Worm (Caenorhabditis elegans) whole organism, L1 larva: Measurements from ENCODE around the gene hlh-4.

Source experiments
- Y116A8C.19 ChIP-seq: sonication (generic microtip); optimal IDR thresholded peaks from 2 replicates; lab custom pipeline; 2016; ENCODE audit warnings: missing compliant biosample characterization, missing genetic modification characterization, borderline replicate concordance
- aha-1 ChIP-seq: fragments of 150-350 bp; optimal IDR thresholded peaks from 2 replicates; lab custom pipeline; 2014; ENCODE audit warnings: missing biosample characterization, missing genetic modification characterization
- aly-2 ChIP-seq: fragments of 150-350 bp; optimal IDR thresholded peaks from 2 replicates; lab custom pipeline; 2014; ENCODE audit warnings: missing biosample characterization, missing genetic modification characterization
- blmp-1 ChIP-seq: fragments of 150-350 bp; optimal IDR thresholded peaks from 2 replicates; lab custom pipeline; 2014; ENCODE audit warnings: missing biosample characterization, missing genetic modification characterization
- ceh-8 ChIP-seq: fragments of 200-800 bp; sonication (Bioruptor generic); optimal IDR thresholded peaks from 2 replicates; lab custom pipeline; 2018; ENCODE audit warnings: mild to moderate bottlenecking, missing genetic modification characterization, moderate library complexity, missing compliant biosample characterization
- ceh-82 ChIP-seq, 3 experiments: fragments of 150-350 bp in 1 of 3; sonication (generic microtip) in 2 of 3; optimal IDR thresholded peaks; 2 replicates each; lab custom pipeline; 2014 to 2017; ENCODE audit warnings: missing biosample characterization in 3 of 3, missing genetic modification characterization in 3 of 3
- ces-1 ChIP-seq: fragments of 150-350 bp; optimal IDR thresholded peaks from 2 replicates; lab custom pipeline; 2014; ENCODE audit warnings: missing biosample characterization, missing genetic modification reagents, missing genetic modification characterization
- dsc-1 ChIP-seq: sonication (generic microtip); optimal IDR thresholded peaks from 2 replicates; lab custom pipeline; 2016; ENCODE audit warnings: mild to moderate bottlenecking, missing genetic modification characterization, missing compliant biosample characterization
- efl-1 ChIP-seq, 4 experiments: fragments of 150-350 bp; optimal IDR thresholded peaks in 3 of 4; peaks in 1 of 4; 1 replicate in 1 of 4; 2 replicates in 3 of 4; lab custom pipeline; 2014; ENCODE audit warnings: missing biosample characterization in 2 of 4, missing genetic modification characterization in 2 of 4, missing genetic modification reagents in 2 of 4
- egl-13 ChIP-seq: sonication (generic microtip); optimal IDR thresholded peaks from 2 replicates; lab custom pipeline; 2016; ENCODE audit warnings: missing genotype, missing genetic modification reagents, missing genetic modification characterization, missing compliant biosample characterization
- egl-27 ChIP-seq, 2 experiments: fragments of 150-350 bp in 1 of 2; sonication (generic microtip); optimal IDR thresholded peaks; 3 replicates each; lab custom pipeline; 2017 to 2018; ENCODE audit warnings: missing biosample characterization in 2 of 2, missing genetic modification characterization in 2 of 2, missing genetic modification reagents in 2 of 2
- elt-2 ChIP-seq: sonication (generic microtip); optimal IDR thresholded peaks from 2 replicates; lab custom pipeline; 2016; ENCODE audit warnings: missing genetic modification characterization, mild to moderate bottlenecking, inconsistent platforms, missing compliant biosample characterization, missing genetic modification reagents
- elt-3 ChIP-seq, 6 experiments: fragments of 150-350 bp in 1 of 6; sonication (generic microtip); optimal IDR thresholded peaks; 2 replicates each; lab custom pipeline; 2017 to 2018; ENCODE audit warnings: missing biosample characterization in 6 of 6, missing genetic modification characterization in 6 of 6, inconsistent platforms in 1 of 6
- fkh-10 ChIP-seq: sonication (generic microtip); optimal IDR thresholded peaks from 2 replicates; lab custom pipeline; 2017; ENCODE audit warnings: missing biosample characterization, missing genetic modification reagents, missing genetic modification characterization
- fkh-8 ChIP-seq: sonication (generic microtip); optimal IDR thresholded peaks from 2 replicates; lab custom pipeline; 2016; ENCODE audit warnings: mild to moderate bottlenecking, missing genetic modification characterization, missing compliant biosample characterization
- fos-1 ChIP-seq: fragments of 150-350 bp; optimal IDR thresholded peaks from 2 replicates; lab custom pipeline; 2014; ENCODE audit warnings: missing biosample characterization, missing genetic modification characterization
- lin-13 ChIP-seq: fragments of 150-350 bp; optimal IDR thresholded peaks from 2 replicates; lab custom pipeline; 2014; ENCODE audit warnings: missing biosample characterization, missing genetic modification reagents, missing genetic modification characterization
- lin-14 ChIP-seq: fragments of 200-800 bp; sonication (Bioruptor generic); optimal IDR thresholded peaks from 2 replicates; lab custom pipeline; 2018; ENCODE audit warnings: mild to moderate bottlenecking, missing genetic modification characterization, moderate library complexity, missing compliant biosample characterization
- lin-15B ChIP-seq: fragments of 150-350 bp; sonication (generic microtip); optimal IDR thresholded peaks from 3 replicates; lab custom pipeline; 2014; ENCODE audit warnings: missing biosample characterization, missing genetic modification characterization
- lin-35 ChIP-seq, 2 experiments: fragments of 150-350 bp; optimal IDR thresholded peaks; 2 replicates each; lab custom pipeline; 2014; ENCODE audit warnings: missing biosample characterization in 2 of 2, missing genetic modification characterization in 2 of 2, missing genetic modification reagents in 2 of 2
- lin-39 ChIP-seq: fragments of 150-350 bp; optimal IDR thresholded peaks from 2 replicates; lab custom pipeline; 2014; ENCODE audit warnings: missing biosample characterization, missing genetic modification reagents, missing genetic modification characterization
- lir-3 ChIP-seq: sonication (generic microtip); optimal IDR thresholded peaks from 2 replicates; lab custom pipeline; 2016; ENCODE audit warnings: mild to moderate bottlenecking, missing genetic modification characterization, moderate library complexity, missing compliant biosample characterization; ENCODE audit not compliant: poor library complexity
- mab-9 ChIP-seq: fragments of 200-800 bp; sonication (Bioruptor generic); IDR thresholded peaks from 2 replicates; pipeline ENCODE4 v1.3.6; 2022; ENCODE audit warnings: missing genetic modification reagents, missing genetic modification characterization, missing compliant biosample characterization
- mef-2 ChIP-seq: fragments of 150-350 bp; optimal IDR thresholded peaks from 2 replicates; lab custom pipeline; 2014; ENCODE audit warnings: missing biosample characterization, missing genetic modification characterization
- mep-1 ChIP-seq: fragments of 150-350 bp; optimal IDR thresholded peaks from 2 replicates; lab custom pipeline; 2014; ENCODE audit warnings: missing biosample characterization, missing genetic modification characterization
- nhr-19 ChIP-seq: fragments of 200-800 bp; sonication (Bioruptor generic); conservative IDR thresholded peaks from 2 replicates; pipeline ENCODE4 v1.3.6; 2022; ENCODE audit warnings: missing genetic modification characterization, missing compliant biosample characterization
- nhr-28 ChIP-seq: fragments of 150-350 bp; optimal IDR thresholded peaks from 2 replicates; lab custom pipeline; 2014; ENCODE audit warnings: missing biosample characterization, missing genetic modification characterization
- nhr-47 ChIP-seq: sonication (generic microtip); optimal IDR thresholded peaks from 2 replicates; lab custom pipeline; 2016; ENCODE audit warnings: mild to moderate bottlenecking, missing genetic modification characterization, moderate library complexity, missing compliant biosample characterization
- nhr-77 ChIP-seq: fragments of 150-350 bp; optimal IDR thresholded peaks from 2 replicates; lab custom pipeline; 2014; ENCODE audit warnings: missing biosample characterization, missing genetic modification characterization
- nhr-84 ChIP-seq: sonication (generic microtip); optimal IDR thresholded peaks from 2 replicates; lab custom pipeline; 2017; ENCODE audit warnings: missing biosample characterization, missing genetic modification characterization
- pqm-1 ChIP-seq: sonication (generic microtip); optimal IDR thresholded peaks from 3 replicates; lab custom pipeline; 2017; ENCODE audit warnings: missing biosample characterization, missing genetic modification characterization
- snu-23 ChIP-seq: sonication (generic microtip); optimal IDR thresholded peaks from 2 replicates; lab custom pipeline; 2016; ENCODE audit warnings: missing genetic modification characterization, missing compliant biosample characterization
- sox-4 ChIP-seq: sonication (generic microtip); optimal IDR thresholded peaks from 2 replicates; lab custom pipeline; 2016; ENCODE audit warnings: missing genetic modification characterization, missing compliant biosample characterization
- sptf-1 ChIP-seq: fragments of 150-350 bp; optimal IDR thresholded peaks from 2 replicates; lab custom pipeline; 2014; ENCODE audit warnings: missing biosample characterization, missing genetic modification characterization
- swsn-7 ChIP-seq: sonication (generic microtip); optimal IDR thresholded peaks from 2 replicates; lab custom pipeline; 2016; ENCODE audit warnings: missing genetic modification characterization, missing compliant biosample characterization
- tbx-2 ChIP-seq: sonication (generic microtip); optimal IDR thresholded peaks from 2 replicates; lab custom pipeline; 2016; ENCODE audit warnings: missing genetic modification characterization, missing compliant biosample characterization
- unc-30 ChIP-seq: sonication (generic microtip); optimal IDR thresholded peaks from 2 replicates; lab custom pipeline; 2017; ENCODE audit warnings: missing biosample characterization, missing genetic modification characterization
- unc-86 ChIP-seq: sonication (generic microtip); optimal IDR thresholded peaks from 2 replicates; lab custom pipeline; 2016; ENCODE audit warnings: missing genetic modification characterization, missing compliant biosample characterization
- unc-98 ChIP-seq: fragments of 200-800 bp; sonication (Bioruptor generic); IDR thresholded peaks from 2 replicates; pipeline ENCODE4 v1.3.6; 2022; ENCODE audit warnings: missing genetic modification characterization, missing compliant biosample characterization
- xbp-1 ChIP-seq: sonication (generic microtip); optimal IDR thresholded peaks from 2 replicates; lab custom pipeline; 2016; ENCODE audit warnings: missing genetic modification characterization, missing compliant biosample characterization
- ztf-11 ChIP-seq, 2 experiments: sonication (generic microtip); optimal IDR thresholded peaks; 2 replicates each; lab custom pipeline; 2016 to 2017; ENCODE audit warnings: missing genetic modification characterization in 2 of 2, missing biosample characterization in 1 of 2, missing compliant biosample characterization in 1 of 2

Gene hlh-4

ce11 chrIII:9702665-9703252 is 36.1 kb downstream of the hlh-4 start:
- TF ChIP-seq unc-98 (GFP tag; lab: Robert Waterston, UW) = no peak
- TF ChIP-seq lin-15B (tag; lab: Kevin White, UChicago) = no peak
- TF ChIP-seq xbp-1 (tag; lab: Kevin White, UChicago) = no peak
- TF ChIP-seq sox-4 (tag; lab: Kevin White, UChicago) = no peak
- TF ChIP-seq egl-13 (tag; lab: Kevin White, UChicago) = no peak
- TF ChIP-seq mef-2 = no peak
- TF ChIP-seq aly-2 (tag; lab: Kevin White, UChicago) = no peak
- TF ChIP-seq nhr-28 (tag; lab: Kevin White, UChicago) = no peak
- TF ChIP-seq ztf-11 (tag; optimal IDR thresholded peaks at IDR 0.05; lab: Kevin White, UChicago) = no peak
- no peak for TF ChIP-seq Y116A8C.19 (tag; lab: Kevin White, UChicago)
- peak; percentile 51 for TF ChIP-seq lin-14 (GFP tag; lab: Kevin White, UChicago)
- TF ChIP-seq nhr-47 (tag; lab: Kevin White, UChicago) = no peak
- TF ChIP-seq blmp-1 (tag; lab: Kevin White, UChicago) = peak; percentile 49
- TF ChIP-seq snu-23 (GFP tag; lab: Kevin White, UChicago) = no peak
- TF ChIP-seq dsc-1 = no peak
- TF ChIP-seq nhr-19 (GFP tag; lab: Robert Waterston, UW) = no peak
- TF ChIP-seq swsn-7 (tag; lab: Kevin White, UChicago) = no peak
- TF ChIP-seq lir-3 = no peak
- peak; percentile 40 for TF ChIP-seq mep-1 (tag; lab: Kevin White, UChicago)
- TF ChIP-seq aha-1 = no peak
- TF ChIP-seq ceh-82 (tag; optimal IDR thresholded peaks at IDR 0.05; lab: Kevin White, UChicago) = peak in 2 of 3 experiments; percentile 13 to 18
- TF ChIP-seq ceh-8 (GFP tag; lab: Kevin White, UChicago) = no peak
- no peak for TF ChIP-seq efl-1 (optimal IDR thresholded peaks at IDR 0.05; lab: Kevin White, UChicago)
- TF ChIP-seq efl-1 (GFP tag; optimal IDR thresholded peaks at IDR 0.05 in 1 of 2; lab: Kevin White, UChicago) = no peak
- no peak for TF ChIP-seq mab-9
- no peak for TF ChIP-seq egl-27 (tag; optimal IDR thresholded peaks at IDR 0.05; lab: Kevin White, UChicago)
- no peak for TF ChIP-seq nhr-77 (tag; lab: Kevin White, UChicago)
- TF ChIP-seq lin-39 (tag; lab: Kevin White, UChicago) = no peak
- TF ChIP-seq lin-13 (GFP tag; lab: Kevin White, UChicago) = no peak
- TF ChIP-seq fos-1 (tag; lab: Kevin White, UChicago) = no peak
- TF ChIP-seq fkh-8 (tag; lab: Kevin White, UChicago) = peak; percentile 49
- no peak for TF ChIP-seq tbx-2 (tag; lab: Kevin White, UChicago)
- TF ChIP-seq ces-1 (GFP tag; lab: Kevin White, UChicago) = no peak
- no peak for TF ChIP-seq nhr-84 (tag; lab: Kevin White, UChicago)
- TF ChIP-seq unc-86 (tag; lab: Kevin White, UChicago) = no peak

- TF ChIP-seq nhr-47 (tag; lab: Kevin White, UChicago) (peak; percentile 0), ceh-82 (tag; optimal IDR thresholded peaks at IDR 0.05; lab: Kevin White, UChicago) (peak in 1 of 3 experiments; percentile 23), fkh-10 (GFP tag; lab: Kevin White, UChicago) (no peak), lin-14 (GFP tag; lab: Kevin White, UChicago) (peak; percentile 62)
Measured at ce11 chrIII:9701798-9702197, 37.1 kb downstream of the hlh-4 start.

ce11 chrIII:9700114-9700690 is 38.7 kb downstream of the hlh-4 start:
- TF ChIP-seq blmp-1 (tag; lab: Kevin White, UChicago) (peak; percentile 19), lin-35 (GFP tag; optimal IDR thresholded peaks at IDR 0.05; lab: Kevin White, UChicago) (peak in 1 of 2 experiments; percentile 36), elt-2 (no peak), pqm-1 (no peak), lin-39 (tag; lab: Kevin White, UChicago) (no peak), efl-1 (optimal IDR thresholded peaks at IDR 0.05; lab: Kevin White, UChicago) (no peak), efl-1 (GFP tag; optimal IDR thresholded peaks at IDR 0.05 in 1 of 2; lab: Kevin White, UChicago) (peak in 1 of 2 experiments; percentile 14), lin-14 (GFP tag; lab: Kevin White, UChicago) (peak; percentile 43), sptf-1 (no peak), unc-30 (tag; lab: Kevin White, UChicago) (no peak), elt-3 (tag; optimal IDR thresholded peaks at IDR 0.05; lab: Kevin White, UChicago) (peak in 1 of 6 experiments; percentile 13)
